Fruit fly (Drosophila melanogaster): ENCODE measurements around the gene Tusp.

dm6 chr3R:27622993-27623392 lies 15.3 kb downstream of the Tusp start:
- TF ChIP-seq CG8478 (optimal IDR thresholded peaks at IDR 0.05): no peak
- TF ChIP-seq psq (optimal IDR thresholded peaks at IDR 0.05): no peak

All from whole organism.